Worm (Caenorhabditis elegans): Measurements from ENCODE around the gene nspg-1.

The nspg-1 gene

DNA sequence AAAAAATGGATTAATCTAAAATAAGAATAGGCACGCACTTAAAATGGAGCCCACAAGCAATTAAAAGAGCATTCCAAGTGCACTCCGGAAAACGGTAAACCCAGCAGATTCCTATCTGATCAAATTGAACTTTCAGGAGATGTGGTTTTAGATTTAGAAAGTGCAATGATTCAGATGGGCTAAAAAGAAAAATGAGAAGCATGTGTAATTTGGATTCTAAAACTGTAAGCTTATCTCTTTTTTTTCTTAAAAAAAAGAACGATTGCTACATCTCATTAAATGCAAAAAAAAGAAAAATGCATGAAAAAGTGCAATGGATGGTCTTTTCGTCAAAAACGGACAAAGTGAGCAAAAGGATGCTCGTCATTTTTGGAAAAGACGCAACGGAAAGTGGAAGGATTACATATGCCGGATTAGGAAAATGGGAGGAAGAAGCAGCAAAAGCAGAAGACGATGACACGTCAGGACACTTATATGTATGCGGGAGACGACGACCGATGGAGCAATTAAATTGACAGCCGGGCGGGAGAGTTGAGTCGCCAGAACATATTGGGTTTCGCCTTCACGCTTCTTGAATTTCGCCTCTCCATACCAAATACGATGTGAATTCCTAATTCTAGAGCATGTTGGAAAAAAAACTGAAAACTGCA is 30.8 kb upstream of the nspg-1 start:
- TF ChIP-seq hmbx-1 (tag; optimal IDR thresholded peaks at IDR 0.05), result no peak
- TF ChIP-seq tra-4 (tag; optimal IDR thresholded peaks at IDR 0.05), result no peak
- no peak for TF ChIP-seq pes-1 (GFP tag; IDR thresholded peaks at IDR 0.05)

DNA sequence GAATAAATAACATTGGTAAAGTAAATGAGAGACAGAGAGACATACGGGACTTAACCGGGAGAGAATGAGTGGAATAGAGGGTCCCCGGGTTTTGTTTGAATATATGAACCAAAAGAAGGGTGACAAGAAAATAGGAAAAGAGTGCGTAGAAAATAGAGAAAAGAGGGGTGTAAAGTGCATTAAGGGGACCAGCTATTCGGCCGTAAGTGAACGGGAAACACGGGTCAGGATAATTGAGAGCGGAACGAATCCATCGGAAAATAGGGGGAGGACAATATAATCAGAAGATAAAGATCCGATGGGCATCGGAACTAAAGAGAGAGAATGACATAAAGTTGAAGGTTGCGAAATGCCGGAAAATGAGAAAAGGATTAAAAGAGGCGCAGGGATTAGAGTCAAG is 29.4 kb upstream of the nspg-1 start:
- no peak for TF ChIP-seq ceh-13 (GFP tag; optimal IDR thresholded peaks at IDR 0.05)
- TF ChIP-seq pes-1 (GFP tag; IDR thresholded peaks at IDR 0.05), result no peak
- no peak for TF ChIP-seq hmg-4 (GFP tag; optimal IDR thresholded peaks at IDR 0.05)
- no peak for TF ChIP-seq ceh-36 (tag; optimal IDR thresholded peaks at IDR 0.05)

DNA sequence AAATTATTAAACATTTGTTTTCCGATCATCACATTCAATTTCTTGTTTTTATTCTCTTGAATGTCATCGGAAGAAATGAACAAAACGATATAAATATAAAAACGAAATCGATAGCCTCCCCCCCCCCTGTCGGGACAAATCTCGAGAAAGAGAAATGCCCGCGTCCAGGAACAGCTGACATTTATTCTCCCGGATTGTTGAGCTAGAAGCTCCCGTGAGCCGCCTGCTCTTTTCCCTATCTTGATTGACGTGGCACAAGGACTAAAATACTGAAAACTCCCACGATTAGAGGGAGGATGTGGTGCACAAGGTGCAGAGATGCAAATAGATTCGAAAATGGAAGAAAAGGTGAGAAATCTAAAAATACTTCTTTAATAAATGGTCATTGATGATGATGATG is 29.0 kb upstream of the nspg-1 start:
- TF ChIP-seq ets-7 (tag; optimal IDR thresholded peaks at IDR 0.05) (no peak), hmbx-1 (tag; optimal IDR thresholded peaks at IDR 0.05) (no peak), scrt-1 (GFP tag; IDR thresholded peaks at IDR 0.05) (no peak), ama-1 (optimal IDR thresholded peaks at IDR 0.05) (no peak)

DNA sequence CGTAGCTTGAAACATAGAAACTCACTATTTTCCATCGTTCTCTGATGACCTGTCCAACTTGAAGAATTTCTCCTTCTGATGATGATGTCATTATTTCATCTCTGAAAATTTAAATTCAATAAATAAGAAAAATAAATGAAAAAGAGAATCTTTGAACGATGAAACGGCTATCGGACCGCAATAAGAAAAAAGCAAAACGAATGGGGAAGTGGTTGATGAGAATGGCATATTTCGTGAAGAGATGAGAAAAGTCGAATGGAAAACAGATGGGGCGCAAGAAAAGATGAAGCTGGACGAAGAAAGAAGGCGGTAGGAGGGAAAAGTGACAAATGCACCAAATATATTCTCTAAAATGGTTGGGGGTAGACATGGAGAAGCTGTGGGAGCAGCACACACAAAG is 27.9 kb upstream of the nspg-1 start, which contains the start of gene ttbk-7:
Gene ttbk-7 (minus strand): TSS at position 101 of the 400 bp plus-strand sequence.
- no peak for TF ChIP-seq F13C5.2 (tag; optimal IDR thresholded peaks at IDR 0.05)
- TF ChIP-seq pes-1 (GFP tag; IDR thresholded peaks at IDR 0.05), result no peak
- no peak for TF ChIP-seq aly-1 (tag; optimal IDR thresholded peaks at IDR 0.05)
- TF ChIP-seq ceh-13 (GFP tag; optimal IDR thresholded peaks at IDR 0.05), result no peak
- TF ChIP-seq flt-1 (GFP tag; IDR thresholded peaks at IDR 0.05), result no peak
- no peak for TF ChIP-seq ceh-36 (tag; optimal IDR thresholded peaks at IDR 0.05)

DNA sequence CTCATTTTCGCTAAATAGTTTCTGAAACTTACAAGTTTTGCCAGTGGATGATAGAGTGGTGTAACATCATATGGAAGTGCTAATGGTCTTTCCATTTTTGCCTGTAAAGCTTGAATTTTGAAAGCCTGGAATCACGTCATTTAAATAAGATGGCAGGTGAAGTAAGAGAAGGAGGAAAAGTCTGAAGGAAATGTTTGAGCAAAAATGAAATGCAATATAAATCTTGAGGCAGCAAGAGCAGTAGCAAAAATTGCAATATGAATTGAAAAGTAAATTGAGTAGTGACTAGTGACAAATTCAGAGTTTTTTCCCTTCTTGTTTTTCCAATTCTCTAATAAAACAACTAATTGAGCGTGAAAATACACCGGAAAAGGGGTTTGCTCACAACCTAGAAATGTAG is 18.0 kb upstream of the nspg-1 start, which contains the start of gene glb-24:
Gene glb-24 (minus strand): TSS at position 101 of the 400 bp plus-strand sequence.
- TF ChIP-seq ama-1 (optimal IDR thresholded peaks at IDR 0.05), result no peak
- no peak for TF ChIP-seq F13C5.2 (tag; optimal IDR thresholded peaks at IDR 0.05)
- no peak for TF ChIP-seq flt-1 (GFP tag; IDR thresholded peaks at IDR 0.05)
- no peak for TF ChIP-seq hmg-4 (GFP tag; optimal IDR thresholded peaks at IDR 0.05)
- TF ChIP-seq tra-4 (tag; optimal IDR thresholded peaks at IDR 0.05), result no peak
- TF ChIP-seq hnd-1 (tag; optimal IDR thresholded peaks at IDR 0.05), result no peak
- TF ChIP-seq hmbx-1 (tag; optimal IDR thresholded peaks at IDR 0.05), result no peak
- no peak for TF ChIP-seq aly-1 (tag; optimal IDR thresholded peaks at IDR 0.05)
- no peak for TF ChIP-seq scrt-1 (GFP tag; IDR thresholded peaks at IDR 0.05)
- no peak for TF ChIP-seq ceh-13 (GFP tag; optimal IDR thresholded peaks at IDR 0.05)
- no peak for TF ChIP-seq tbx-37 (GFP tag; conservative IDR thresholded peaks at IDR 0.05)
- TF ChIP-seq ets-7 (tag; optimal IDR thresholded peaks at IDR 0.05), result no peak
- no peak for TF ChIP-seq ceh-36 (tag; optimal IDR thresholded peaks at IDR 0.05)
- TF ChIP-seq B0310.2 (tag; optimal IDR thresholded peaks at IDR 0.05), result no peak
- TF ChIP-seq sea-1 (GFP tag; conservative IDR thresholded peaks at IDR 0.05), result no peak
- no peak for TF ChIP-seq tbx-11 (GFP tag; IDR thresholded peaks at IDR 0.05)

DNA sequence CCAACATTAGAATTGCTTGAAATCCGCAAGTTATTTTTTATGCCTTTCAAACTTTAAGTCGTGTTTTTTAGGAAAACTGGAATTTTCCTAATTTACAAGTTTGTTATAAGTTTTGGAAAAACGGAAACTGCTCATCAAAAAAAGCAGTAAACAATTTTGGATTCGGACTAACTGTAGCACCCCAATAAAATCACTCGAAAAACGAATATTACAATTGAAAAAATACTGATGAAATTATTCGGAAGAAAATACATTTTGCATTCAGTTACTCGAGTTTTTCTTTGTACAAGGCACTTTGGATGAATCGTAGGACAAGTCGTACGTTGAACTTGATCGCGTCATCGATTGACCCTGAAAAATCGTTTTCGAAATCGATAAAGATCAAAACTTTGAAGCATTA is 14.5 kb upstream of the nspg-1 start:
- no peak for TF ChIP-seq pes-1 (GFP tag; IDR thresholded peaks at IDR 0.05)
- no peak for TF ChIP-seq B0310.2 (tag; optimal IDR thresholded peaks at IDR 0.05)
- TF ChIP-seq tbx-37 (GFP tag; conservative IDR thresholded peaks at IDR 0.05), result no peak
- TF ChIP-seq ceh-13 (GFP tag; optimal IDR thresholded peaks at IDR 0.05), result no peak
- TF ChIP-seq tbx-11 (GFP tag; IDR thresholded peaks at IDR 0.05), result no peak
- TF ChIP-seq scrt-1 (GFP tag; IDR thresholded peaks at IDR 0.05), result no peak
- TF ChIP-seq ama-1 (optimal IDR thresholded peaks at IDR 0.05), result no peak
- TF ChIP-seq aly-1 (tag; optimal IDR thresholded peaks at IDR 0.05), result no peak
- no peak for TF ChIP-seq hmbx-1 (tag; optimal IDR thresholded peaks at IDR 0.05)
- no peak for TF ChIP-seq sea-1 (GFP tag; conservative IDR thresholded peaks at IDR 0.05)
- TF ChIP-seq tra-4 (tag; optimal IDR thresholded peaks at IDR 0.05), result no peak
- TF ChIP-seq ceh-36 (tag; optimal IDR thresholded peaks at IDR 0.05), result no peak
- no peak for TF ChIP-seq flt-1 (GFP tag; IDR thresholded peaks at IDR 0.05)
- TF ChIP-seq hmg-4 (GFP tag; optimal IDR thresholded peaks at IDR 0.05), result no peak
- TF ChIP-seq F13C5.2 (tag; optimal IDR thresholded peaks at IDR 0.05), result no peak
- TF ChIP-seq hnd-1 (tag; optimal IDR thresholded peaks at IDR 0.05), result no peak
- TF ChIP-seq ets-7 (tag; optimal IDR thresholded peaks at IDR 0.05), result no peak

DNA sequence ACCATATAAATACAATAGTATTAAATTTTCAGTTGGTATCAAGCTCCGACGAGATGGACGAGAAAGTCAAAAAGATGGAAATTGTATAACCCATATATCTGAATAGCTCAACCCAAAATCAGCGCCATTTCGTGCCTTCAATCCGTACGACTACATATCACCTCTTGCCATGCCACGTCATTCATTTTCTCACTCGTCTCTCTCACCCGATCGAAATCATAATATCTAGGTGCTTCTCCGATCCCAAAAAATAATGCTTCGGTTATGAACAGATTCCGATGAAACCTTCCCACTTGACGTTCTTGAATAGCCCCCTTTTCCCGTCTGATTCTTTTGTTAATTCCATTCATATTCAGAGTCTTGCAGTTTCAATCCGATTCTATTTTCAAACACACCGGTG is 13.5 kb upstream of the nspg-1 start:
- TF ChIP-seq scrt-1 (GFP tag; IDR thresholded peaks at IDR 0.05) (no peak), pes-1 (GFP tag; IDR thresholded peaks at IDR 0.05) (no peak), B0310.2 (tag; optimal IDR thresholded peaks at IDR 0.05) (no peak), tbx-37 (GFP tag; conservative IDR thresholded peaks at IDR 0.05) (no peak), F13C5.2 (tag; optimal IDR thresholded peaks at IDR 0.05) (no peak), sea-1 (GFP tag; conservative IDR thresholded peaks at IDR 0.05) (no peak), hmg-4 (GFP tag; optimal IDR thresholded peaks at IDR 0.05) (no peak), ceh-36 (tag; optimal IDR thresholded peaks at IDR 0.05) (no peak), ama-1 (optimal IDR thresholded peaks at IDR 0.05) (no peak), tra-4 (tag; optimal IDR thresholded peaks at IDR 0.05) (no peak), ceh-13 (GFP tag; optimal IDR thresholded peaks at IDR 0.05) (no peak), ets-7 (tag; optimal IDR thresholded peaks at IDR 0.05) (no peak), hmbx-1 (tag; optimal IDR thresholded peaks at IDR 0.05) (no peak), flt-1 (GFP tag; IDR thresholded peaks at IDR 0.05) (no peak), tbx-11 (GFP tag; IDR thresholded peaks at IDR 0.05) (no peak), hnd-1 (tag; optimal IDR thresholded peaks at IDR 0.05) (no peak), aly-1 (tag; optimal IDR thresholded peaks at IDR 0.05) (no peak)

DNA sequence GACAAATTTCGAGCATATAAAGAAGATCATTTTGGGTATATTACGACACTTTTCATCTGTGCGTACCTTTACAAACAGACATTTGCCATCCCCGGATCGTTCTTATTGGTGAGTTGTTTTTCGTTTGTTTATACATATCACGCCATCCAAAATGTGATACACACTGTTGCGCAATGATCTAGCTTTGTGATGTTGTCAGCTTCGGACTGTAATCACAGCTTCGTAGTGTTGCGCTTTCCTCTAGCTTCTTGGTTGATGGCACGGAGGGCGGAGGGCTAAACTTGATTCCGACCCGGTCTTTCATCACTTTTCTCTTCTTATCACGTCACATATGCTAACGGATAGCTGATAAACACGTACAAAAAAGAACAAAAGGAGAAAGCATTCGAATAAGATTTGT is 11.5 kb upstream of the nspg-1 start:
- TF ChIP-seq hmbx-1 (tag; optimal IDR thresholded peaks at IDR 0.05) (no peak), tra-4 (tag; optimal IDR thresholded peaks at IDR 0.05) (no peak)
